Worm (Caenorhabditis elegans) whole organism, L4 larva: ENCODE results near the gene mrps-5.

Experiments used
- F26F4.8 ChIP-seq: fragments of 200-800 bp; sonication (Bioruptor generic); conservative IDR thresholded peaks from 2 replicates; pipeline ENCODE4 v1.3.6; 2022; ENCODE audit warnings: missing genetic modification characterization, missing compliant biosample characterization
- F44E2.7 ChIP-seq: fragments of 200-800 bp; sonication (Bioruptor generic); IDR thresholded peaks from 2 replicates; pipeline ENCODE4 v2.1.2; 2022; ENCODE audit warnings: missing genetic modification characterization, missing compliant biosample characterization
- T20F7.1 ChIP-seq: fragments of 200-800 bp; sonication (Bioruptor generic); optimal IDR thresholded peaks from 2 replicates; lab custom pipeline; 2018; ENCODE audit warnings: mild to moderate bottlenecking, missing genetic modification characterization, missing compliant biosample characterization
- T26A8.4 ChIP-seq: fragments of 200-800 bp; sonication (Bioruptor generic); IDR thresholded peaks from 2 replicates; pipeline ENCODE4 v1.3.6; 2022; ENCODE audit warnings: missing genetic modification characterization, missing compliant biosample characterization
- Y48G9A.11 ChIP-seq: fragments of 200-800 bp; sonication (Bioruptor generic); IDR thresholded peaks from 2 replicates; pipeline ENCODE4 v1.3.6; 2022; ENCODE audit warnings: missing genetic modification reagents, missing genetic modification characterization, missing compliant biosample characterization
- aha-1 ChIP-seq: fragments of 150-350 bp; peaks from one replicate; lab custom pipeline; 2014; ENCODE audit warnings: missing biosample characterization, missing genetic modification characterization
- ama-1 ChIP-seq: fragments of 150-350 bp; optimal IDR thresholded peaks from 2 replicates; lab custom pipeline; 2014; ENCODE audit warnings: inconsistent platforms, mixed read lengths
- attf-4 ChIP-seq: sonication (generic microtip); optimal IDR thresholded peaks from 3 replicates; lab custom pipeline; 2017; ENCODE audit warnings: missing biosample characterization, missing genetic modification characterization
- ceh-20 ChIP-seq: fragments of 200-800 bp; sonication (Bioruptor generic); IDR thresholded peaks from 2 replicates; pipeline ENCODE4 v1.3.6; 2022; ENCODE audit warnings: missing genetic modification reagents, missing genetic modification characterization, missing compliant biosample characterization
- ceh-28 ChIP-seq: fragments of 150-350 bp; optimal IDR thresholded peaks from 2 replicates; lab custom pipeline; 2014; ENCODE audit warnings: missing biosample characterization, missing genetic modification reagents, missing genetic modification characterization
- ceh-44 ChIP-seq: fragments of 200-800 bp; sonication (Bioruptor generic); IDR thresholded peaks from 2 replicates; pipeline ENCODE4 v1.3.6; 2022; ENCODE audit warnings: missing genetic modification reagents, missing genetic modification characterization, missing compliant biosample characterization
- ceh-82 ChIP-seq: sonication (generic microtip); optimal IDR thresholded peaks from 2 replicates; lab custom pipeline; 2017; ENCODE audit warnings: missing biosample characterization, missing genetic modification characterization
- cey-2 ChIP-seq: sonication (generic microtip); optimal IDR thresholded peaks from 3 replicates; lab custom pipeline; 2017; ENCODE audit warnings: missing genetic modification characterization, mild to moderate bottlenecking, missing compliant biosample characterization, antibody characterized with exemption, borderline replicate concordance; ENCODE audit not compliant: insufficient read depth
- ctbp-1 ChIP-seq: fragments of 200-800 bp; sonication (Bioruptor generic); IDR thresholded peaks from 2 replicates; pipeline ENCODE4 v1.3.6; 2022; ENCODE audit warnings: missing genetic modification reagents, missing genetic modification characterization, missing compliant biosample characterization
- daf-16 ChIP-seq, 3 experiments: sonication (generic microtip); optimal IDR thresholded peaks; 2 replicates each; lab custom pipeline; 2016 to 2017; ENCODE audit warnings: missing genetic modification characterization in 3 of 3, missing genetic modification reagents in 3 of 3, mild to moderate bottlenecking in 2 of 3, missing compliant biosample characterization in 2 of 3, missing biosample characterization in 1 of 3, moderate library complexity in 1 of 3
- dmd-6 ChIP-seq: fragments of 200-800 bp; sonication (Bioruptor generic); IDR thresholded peaks from 2 replicates; pipeline ENCODE4 v1.3.6; 2022; ENCODE audit warnings: missing genetic modification reagents, missing genetic modification characterization, missing compliant biosample characterization
- egl-43 ChIP-seq: fragments of 200-800 bp; sonication (Bioruptor generic); IDR thresholded peaks from 2 replicates; pipeline ENCODE4 v1.3.6; 2022; ENCODE audit warnings: missing genetic modification reagents, missing genetic modification characterization, missing compliant biosample characterization
- fos-1 ChIP-seq: fragments of 150-350 bp; optimal IDR thresholded peaks from 2 replicates; lab custom pipeline; 2014; ENCODE audit warnings: missing biosample characterization, missing genetic modification characterization
- gei-8 ChIP-seq: fragments of 200-800 bp; sonication (Bioruptor generic); optimal IDR thresholded peaks from 2 replicates; lab custom pipeline; 2018; ENCODE audit warnings: mild to moderate bottlenecking, missing genetic modification characterization, missing compliant biosample characterization
- hlh-11 ChIP-seq: fragments of 200-800 bp; sonication (Bioruptor generic); optimal IDR thresholded peaks from 2 replicates; lab custom pipeline; 2018; ENCODE audit warnings: mild to moderate bottlenecking, missing genetic modification characterization, missing compliant biosample characterization
- hmg-1.1 ChIP-seq: fragments of 200-800 bp; sonication (Bioruptor generic); IDR thresholded peaks from 2 replicates; pipeline ENCODE4 v1.3.6; 2022; ENCODE audit warnings: missing genetic modification reagents, missing genetic modification characterization, missing compliant biosample characterization
- lin-15B ChIP-seq: fragments of 150-350 bp; sonication (generic microtip); optimal IDR thresholded peaks from 3 replicates; lab custom pipeline; 2014; ENCODE audit warnings: missing biosample characterization, missing genetic modification characterization
- lin-29 ChIP-seq: fragments of 200-800 bp; sonication (Bioruptor generic); IDR thresholded peaks from 2 replicates; pipeline ENCODE4 v1.3.6; 2022; ENCODE audit warnings: missing genetic modification reagents, missing genetic modification characterization, missing compliant biosample characterization
- lin-39 ChIP-seq: fragments of 150-350 bp; optimal IDR thresholded peaks from 2 replicates; lab custom pipeline; 2014; ENCODE audit warnings: missing biosample characterization, missing genetic modification reagents, missing genetic modification characterization
- lsy-2 ChIP-seq, 2 experiments: fragments of 150-350 bp in 1 of 2; sonication (generic microtip) in 1 of 2; optimal IDR thresholded peaks; 2 replicates each; lab custom pipeline; 2014 to 2017; ENCODE audit warnings: missing biosample characterization in 2 of 2, missing genetic modification characterization in 2 of 2
- madf-9 ChIP-seq: fragments of 200-800 bp; sonication (Bioruptor generic); conservative IDR thresholded peaks from 2 replicates; pipeline ENCODE4 v1.3.6; 2022; ENCODE audit warnings: missing genetic modification reagents, missing genetic modification characterization, missing compliant biosample characterization
- mdl-1 ChIP-seq, 2 experiments: fragments of 150-350 bp in 1 of 2; sonication (generic microtip) in 1 of 2; optimal IDR thresholded peaks; 2 replicates each; lab custom pipeline; 2014 to 2017; ENCODE audit warnings: missing biosample characterization in 2 of 2, missing genetic modification characterization in 2 of 2
- mep-1 ChIP-seq: fragments of 150-350 bp; sonication (generic microtip); optimal IDR thresholded peaks from 3 replicates; lab custom pipeline; 2014; ENCODE audit warnings: missing biosample characterization, missing genetic modification characterization
- mes-2 ChIP-seq: sonication (generic microtip); optimal IDR thresholded peaks from 2 replicates; lab custom pipeline; 2016; ENCODE audit warnings: missing genotype, mild to moderate bottlenecking, missing genetic modification characterization, missing compliant biosample characterization; ENCODE audit not compliant: poor library complexity, severe bottlenecking
- mxl-2 ChIP-seq: fragments of 200-800 bp; sonication (Bioruptor generic); conservative IDR thresholded peaks from 2 replicates; pipeline ENCODE4 v1.3.6; 2022; ENCODE audit warnings: missing genetic modification reagents, missing genetic modification characterization, missing compliant biosample characterization
- mxl-3 ChIP-seq: fragments of 200-800 bp; sonication (Bioruptor generic); optimal IDR thresholded peaks from 2 replicates; lab custom pipeline; 2018; ENCODE audit warnings: mild to moderate bottlenecking, missing genetic modification characterization, missing compliant biosample characterization
- nhr-10 ChIP-seq: fragments of 150-350 bp; optimal IDR thresholded peaks from 2 replicates; lab custom pipeline; 2014; ENCODE audit warnings: missing biosample characterization, missing genetic modification characterization
- nhr-102 ChIP-seq: sonication (generic microtip); optimal IDR thresholded peaks from 2 replicates; lab custom pipeline; 2016; ENCODE audit warnings: mild to moderate bottlenecking, missing genetic modification characterization, moderate library complexity, missing compliant biosample characterization
- nhr-28 ChIP-seq: fragments of 150-350 bp; optimal IDR thresholded peaks from 2 replicates; lab custom pipeline; 2014; ENCODE audit warnings: missing biosample characterization, missing genetic modification characterization
- nhr-42 ChIP-seq: fragments of 200-800 bp; sonication (Bioruptor generic); IDR thresholded peaks from 2 replicates; pipeline ENCODE4 v1.3.6; 2022; ENCODE audit warnings: missing genetic modification characterization, missing compliant biosample characterization
- nhr-6 ChIP-seq: fragments of 150-350 bp; optimal IDR thresholded peaks from 2 replicates; lab custom pipeline; 2014; ENCODE audit warnings: missing biosample characterization, missing genetic modification characterization
- nhr-76 ChIP-seq: fragments of 150-350 bp; optimal IDR thresholded peaks from 2 replicates; lab custom pipeline; 2014; ENCODE audit warnings: missing biosample characterization, missing genetic modification characterization
- nhr-77 ChIP-seq: fragments of 150-350 bp; optimal IDR thresholded peaks from 2 replicates; lab custom pipeline; 2014; ENCODE audit warnings: missing biosample characterization, missing genetic modification characterization
- pha-4 ChIP-seq, 2 experiments: fragments of 150-350 bp in 1 of 2; fragments of 200-800 bp in 1 of 2; sonication (Bioruptor generic) in 1 of 2; IDR thresholded peaks in 1 of 2; optimal IDR thresholded peaks in 1 of 2; 2 replicates each; pipeline versions ENCODE4 v1.3.6 to Lab custom; 2014 to 2022; ENCODE audit warnings: missing genetic modification characterization in 2 of 2, missing genetic modification reagents in 2 of 2, missing biosample characterization in 1 of 2, missing compliant biosample characterization in 1 of 2
- rbr-2 ChIP-seq: sonication (generic microtip); optimal IDR thresholded peaks from 2 replicates; lab custom pipeline; 2016; ENCODE audit warnings: missing genotype, missing genetic modification characterization, missing compliant biosample characterization
- set-16 ChIP-seq: fragments of 200-800 bp; sonication (Bioruptor generic); IDR thresholded peaks from 2 replicates; pipeline ENCODE4 v1.3.6; 2022; ENCODE audit warnings: missing genetic modification reagents, missing genetic modification characterization, missing compliant biosample characterization
- snpc-1.2 ChIP-seq: fragments of 200-800 bp; sonication (Bioruptor generic); IDR thresholded peaks from 2 replicates; pipeline ENCODE4 v1.3.6; 2022; ENCODE audit warnings: missing genetic modification reagents, missing genetic modification characterization, missing compliant biosample characterization
- tag-97 ChIP-seq: fragments of 200-800 bp; sonication (Bioruptor generic); IDR thresholded peaks from 2 replicates; pipeline ENCODE4 v1.3.6; 2022; ENCODE audit warnings: missing genetic modification characterization, missing compliant biosample characterization
- tra-1 ChIP-seq: fragments of 200-800 bp; sonication (Bioruptor generic); IDR thresholded peaks from 2 replicates; pipeline ENCODE4 v1.3.6; 2022; ENCODE audit warnings: missing genetic modification reagents, missing genetic modification characterization, missing compliant biosample characterization
- zfp-3 ChIP-seq: fragments of 200-800 bp; sonication (Bioruptor generic); conservative IDR thresholded peaks from 2 replicates; pipeline ENCODE4 v1.3.6; 2022; ENCODE audit warnings: missing genetic modification reagents, missing genetic modification characterization, missing compliant biosample characterization

Gene mrps-5

ce11 chrV:12551638-12552478, 11.4 kb upstream of the mrps-5 start (continued):
- TF ChIP-seq nhr-77 (no peak), ceh-82 (no peak), egl-43 (no peak), pha-4 (GFP tag; IDR thresholded peaks at IDR 0.05; lab: Robert Waterston, UW) (no peak), pha-4 (tag; optimal IDR thresholded peaks at IDR 0.05; lab: Kevin White, UChicago) (no peak), snpc-1.2 (GFP tag; lab: Robert Waterston, UW) (0 out of 2 replicates have a peak, but pooled peaks have one; percentile 25), zfp-3 (GFP tag; lab: Robert Waterston, UW) (0 out of 2 replicates have a peak, but pooled peaks have one; percentile 51), lin-39 (no peak), mxl-2 (no peak), ceh-28 (tag; lab: Kevin White, UChicago) (no peak), nhr-6 (tag; lab: Kevin White, UChicago) (peak; percentile 81), hmg-1.1 (GFP tag; lab: Robert Waterston, UW) (no peak), dmd-6 (GFP tag; lab: Robert Waterston, UW) (no peak), daf-16 (GFP tag; optimal IDR thresholded peaks at IDR 0.05; lab: Kevin White, UChicago) (no peak), daf-16 (tag; optimal IDR thresholded peaks at IDR 0.05; lab: Kevin White, UChicago) (no peak), mes-2 (peak; percentile 26)

- TF ChIP-seq F44E2.7 (GFP tag; lab: Robert Waterston, UW) (no peak), fos-1 (tag; lab: Kevin White, UChicago) (no peak), madf-9 (GFP tag; lab: Robert Waterston, UW) (no peak), rbr-2 (tag; lab: Kevin White, UChicago) (no peak), mep-1 (peak; percentile 6), egl-43 (peak; percentile 55; the same call in 1 of the 2 replicates), attf-4 (no peak), T26A8.4 (peak; percentile 10; the same call in 1 of the 2 replicates), nhr-102 (tag; lab: Kevin White, UChicago) (no peak), Y48G9A.11 (GFP tag; lab: Robert Waterston, UW) (0 out of 2 replicates have a peak, but pooled peaks have one; percentile 12), lin-29 (GFP tag; lab: Robert Waterston, UW) (no peak), hmg-1.1 (GFP tag; lab: Robert Waterston, UW) (no peak), ceh-44 (GFP tag; lab: Robert Waterston, UW) (no peak), nhr-28 (tag; lab: Kevin White, UChicago) (no peak), nhr-10 (tag; lab: Kevin White, UChicago) (no peak), ama-1 (lab: Kevin White, UChicago) (peak; percentile 87), tag-97 (no peak), aha-1 (tag; lab: Kevin White, UChicago) (peak; percentile 98)
- TF ChIP-seq, all 104 proteins: peak for 6
Observed at ce11 chrV:12552671-12553212, 10.5 kb upstream of the mrps-5 start, which contains the start of gene F45D3.4. Gene F45D3.4 (minus strand): TSS chrV:12553191.

- TF ChIP-seq set-16 (GFP tag; lab: Robert Waterston, UW) (0 out of 2 replicates have a peak, but pooled peaks have one; percentile 16), lsy-2 (tag; optimal IDR thresholded peaks at IDR 0.05; lab: Kevin White, UChicago) (peak in 1 of 2 experiments; percentile 38), mep-1 (peak; percentile 19), lin-29 (GFP tag; lab: Robert Waterston, UW) (0 out of 2 replicates have a peak, but pooled peaks have one; percentile 17), mxl-3 (peak; percentile 41), F26F4.8 (GFP tag; lab: Robert Waterston, UW) (no peak), cey-2 (tag; lab: Kevin White, UChicago) (peak; percentile 15), hlh-11 (tag; lab: Kevin White, UChicago) (peak; percentile 91), ceh-20 (GFP tag; lab: Robert Waterston, UW) (peak; percentile 24; the same call in 1 of the 2 replicates), ctbp-1 (peak; percentile 32; the same call in 1 of the 2 replicates), lin-15B (tag; lab: Kevin White, UChicago) (no peak), mdl-1 (tag; optimal IDR thresholded peaks at IDR 0.05; lab: Kevin White, UChicago) (peak; percentile 34 to 82), rbr-2 (tag; lab: Kevin White, UChicago) (no peak), T20F7.1 (GFP tag; lab: Kevin White, UChicago) (no peak), nhr-28 (tag; lab: Kevin White, UChicago) (peak; percentile 76), nhr-76 (tag; lab: Kevin White, UChicago) (no peak), gei-8 (GFP tag; lab: Kevin White, UChicago) (peak; percentile 12), nhr-42 (GFP tag; lab: Robert Waterston, UW) (no peak), tra-1 (GFP tag; lab: Robert Waterston, UW) (0 out of 2 replicates have a peak, but pooled peaks have one; percentile 19)
Observed at ce11 chrV:12553286-12553725, 10.0 kb upstream of the mrps-5 start.
